Worm (Caenorhabditis elegans): ENCODE data around the gene che-7.

ce11 chrV:7995878-7996277 lies 26.9 kb upstream of the che-7 start, which contains the start of gene Y97E10AR.2:
- TF ChIP-seq tra-4 (tag; optimal IDR thresholded peaks at IDR 0.05) = no peak
- no peak for TF ChIP-seq pes-1 (GFP tag; IDR thresholded peaks at IDR 0.05)
- TF ChIP-seq ceh-13 (GFP tag; optimal IDR thresholded peaks at IDR 0.05) = no peak
- no peak for TF ChIP-seq ama-1 (optimal IDR thresholded peaks at IDR 0.05)
- TF ChIP-seq aly-1 (tag; optimal IDR thresholded peaks at IDR 0.05) = no peak
- no peak for TF ChIP-seq B0310.2 (tag; optimal IDR thresholded peaks at IDR 0.05)
- no peak for TF ChIP-seq tbx-11 (GFP tag; IDR thresholded peaks at IDR 0.05)
- no peak for TF ChIP-seq sea-1 (GFP tag; conservative IDR thresholded peaks at IDR 0.05)
- no peak for TF ChIP-seq tbx-37 (GFP tag; conservative IDR thresholded peaks at IDR 0.05)
